Worm (Caenorhabditis elegans): ENCODE results near the gene R07B1.5.
A peak's percentile ranks its signal among the peaks of the same experiment; 100 is the strongest.

Gene R07B1.5

DNA sequence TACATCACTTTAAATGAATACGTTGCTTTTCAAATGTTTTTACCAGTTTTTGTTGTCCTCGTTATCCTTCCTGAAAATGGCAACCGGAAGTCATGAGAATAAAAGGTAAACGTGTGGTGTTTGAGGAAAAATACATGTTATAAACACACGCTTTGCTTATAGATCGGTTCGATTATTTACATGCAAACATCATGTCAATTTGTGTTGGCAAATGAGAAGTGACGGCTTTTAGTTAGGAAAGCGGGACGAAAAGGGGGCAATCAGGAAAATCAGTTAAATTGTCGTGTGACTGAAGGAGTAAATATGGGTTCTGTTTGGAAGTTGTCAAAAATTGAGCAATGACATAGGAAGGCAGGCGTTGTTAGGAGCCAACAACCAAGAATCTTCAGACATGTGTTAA, 32.2 kb upstream of the R07B1.5 start, which contains the start of gene rrc-1:
rrc-1 (minus strand) TSS at position 74 of the 400 bp plus-strand sequence.
- TF ChIP-seq hlh-11 (tag; optimal IDR thresholded peaks at IDR 0.05), result no peak
- TF ChIP-seq ceh-20 (GFP tag; IDR thresholded peaks at IDR 0.05), result 0 out of 2 replicates have a peak, but pooled peaks have one; percentile 16
- TF ChIP-seq aha-1 (tag), result peak; percentile 94
- no peak for TF ChIP-seq php-3 (GFP tag; IDR thresholded peaks at IDR 0.05)
- TF ChIP-seq lin-1 (GFP tag; IDR thresholded peaks at IDR 0.05), result no peak
- TF ChIP-seq nhr-237 (tag; optimal IDR thresholded peaks at IDR 0.05), result no peak
- TF ChIP-seq tra-1 (GFP tag; IDR thresholded peaks at IDR 0.05), result no peak
- TF ChIP-seq lin-13 (GFP tag; optimal IDR thresholded peaks at IDR 0.05), result no peak
- TF ChIP-seq F49E8.2 (tag; optimal IDR thresholded peaks at IDR 0.05; ENCODE audit: borderline replicate concordance), result no peak
- TF ChIP-seq unc-62 (GFP tag; optimal IDR thresholded peaks at IDR 0.05 in 1 of 2), result peak in 1 of 2 experiments; percentile 70
- TF ChIP-seq unc-62 (tag; optimal IDR thresholded peaks at IDR 0.05), result no peak
- TF ChIP-seq nhr-25 (tag; optimal IDR thresholded peaks at IDR 0.05; ENCODE audit: borderline replicate concordance, insufficient read depth), result no peak
- TF ChIP-seq F26F4.8 (GFP tag; conservative IDR thresholded peaks at IDR 0.05), result no peak

DNA sequence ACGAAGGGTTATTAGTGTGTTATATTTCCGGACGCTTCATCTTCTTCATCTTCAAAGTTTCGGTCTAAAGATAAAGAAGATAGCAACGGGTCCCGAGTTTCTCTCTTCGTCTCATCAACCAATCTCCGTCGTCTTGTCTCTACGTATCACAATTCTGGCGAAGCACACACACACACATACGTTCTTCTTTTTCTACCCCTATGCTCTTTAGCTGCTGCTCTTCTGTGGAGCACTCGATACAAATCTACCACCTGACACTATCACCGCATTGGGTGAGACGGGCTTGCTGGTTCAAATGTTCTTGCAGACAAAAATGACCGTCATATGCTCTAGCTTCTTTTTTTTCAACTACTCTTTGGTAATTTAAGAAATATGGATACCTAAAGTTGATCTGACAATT, 31.0 kb upstream of the R07B1.5 start:
- TF ChIP-seq spr-3 (GFP tag; optimal IDR thresholded peaks at IDR 0.05) (no peak), hlh-30 (tag; optimal IDR thresholded peaks at IDR 0.05; ENCODE audit: insufficient read depth) (peak; percentile 20), fos-1 (tag; optimal IDR thresholded peaks at IDR 0.05) (no peak), egl-27 (tag; optimal IDR thresholded peaks at IDR 0.05) (no peak), lin-15B (tag; optimal IDR thresholded peaks at IDR 0.05) (no peak), ama-1 (optimal IDR thresholded peaks at IDR 0.05) (no peak), ctbp-1 (GFP tag; IDR thresholded peaks at IDR 0.05) (no peak; the same call in 1 of the 2 replicates), lin-13 (GFP tag; optimal IDR thresholded peaks at IDR 0.05) (no peak), mdt-29 (GFP tag; IDR thresholded peaks at IDR 0.05) (no peak), nhr-11 (tag; optimal IDR thresholded peaks at IDR 0.05) (peak; percentile 28), daf-8 (GFP tag; IDR thresholded peaks at IDR 0.05) (no peak), mxl-2 (GFP tag; conservative IDR thresholded peaks at IDR 0.05) (no peak), hlh-11 (tag; optimal IDR thresholded peaks at IDR 0.05) (peak; percentile 41), aha-1 (tag) (peak; percentile 14)

DNA sequence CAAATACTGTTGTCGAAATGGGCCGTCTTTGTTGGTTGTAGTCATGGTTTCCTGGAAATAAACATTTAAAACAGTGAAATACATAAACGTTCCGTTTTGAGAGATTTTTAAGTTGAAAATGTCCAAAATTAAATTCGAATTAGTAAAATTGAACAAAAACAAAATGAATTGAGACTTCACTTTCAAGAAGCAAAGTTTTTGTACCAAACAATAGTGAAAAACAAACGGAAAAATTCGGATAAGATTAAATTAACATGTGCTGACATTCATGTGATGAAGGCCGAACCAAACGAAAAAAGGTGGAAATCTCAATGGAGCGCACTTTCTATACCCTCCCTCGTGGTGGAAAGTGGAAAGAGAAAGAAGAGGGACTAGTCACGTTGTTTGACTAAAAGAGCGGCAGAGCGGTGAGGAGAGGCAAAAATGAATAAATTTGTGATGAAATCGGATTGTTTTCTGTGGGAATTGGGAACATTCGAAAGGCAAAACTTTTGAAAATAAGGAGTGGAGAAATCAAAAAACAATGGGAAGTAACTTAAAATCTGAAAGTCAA, 25.3 kb upstream of the R07B1.5 start, which contains the start of gene ipla-2:
ipla-2 (minus strand) TSS at position 51 of the 553 bp plus-strand sequence.
- TF ChIP-seq tra-1 (GFP tag; IDR thresholded peaks at IDR 0.05) (no peak; the same call in 1 of the 2 replicates), skn-1 (tag; optimal IDR thresholded peaks at IDR 0.05) (no peak), ZK546.5 (tag; optimal IDR thresholded peaks at IDR 0.05) (no peak), lin-15B (tag; optimal IDR thresholded peaks at IDR 0.05) (no peak), ces-1 (GFP tag; optimal IDR thresholded peaks at IDR 0.05) (peak; percentile 43), dmd-6 (GFP tag; IDR thresholded peaks at IDR 0.05) (peak; percentile 57), aha-1 (tag) (peak; percentile 97), madf-9 (GFP tag; conservative IDR thresholded peaks at IDR 0.05) (0 out of 2 replicates have a peak, but pooled peaks have one; percentile 38), daf-12 (tag; optimal IDR thresholded peaks at IDR 0.05) (no peak), nhr-28 (tag; optimal IDR thresholded peaks at IDR 0.05) (peak; percentile 46), ZK337.2 (GFP tag; IDR thresholded peaks at IDR 0.05) (no peak), F44E2.7 (GFP tag; IDR thresholded peaks at IDR 0.05) (no peak), rbr-2 (tag; optimal IDR thresholded peaks at IDR 0.05) (peak; percentile 48), ceh-82 (tag; optimal IDR thresholded peaks at IDR 0.05) (no peak), nhr-11 (tag; optimal IDR thresholded peaks at IDR 0.05) (peak; percentile 83), Y48G9A.11 (GFP tag; IDR thresholded peaks at IDR 0.05) (no peak), hlh-11 (tag; optimal IDR thresholded peaks at IDR 0.05) (peak; percentile 82), fos-1 (tag; optimal IDR thresholded peaks at IDR 0.05) (no peak), mxl-2 (GFP tag; conservative IDR thresholded peaks at IDR 0.05) (no peak), nhr-6 (tag; optimal IDR thresholded peaks at IDR 0.05) (peak; percentile 67), mdt-29 (GFP tag; IDR thresholded peaks at IDR 0.05) (no peak), T20F7.1 (GFP tag; optimal IDR thresholded peaks at IDR 0.05) (peak; percentile 17), nhr-42 (GFP tag; IDR thresholded peaks at IDR 0.05) (no peak), unc-130 (GFP tag; optimal IDR thresholded peaks at IDR 0.05) (no peak), duxl-1 (tag; optimal IDR thresholded peaks at IDR 0.05; ENCODE audit: poor library complexity) (no peak), dve-1 (tag; optimal IDR thresholded peaks at IDR 0.05; ENCODE audit: insufficient read depth) (peak; percentile 72), hlh-30 (tag; optimal IDR thresholded peaks at IDR 0.05; ENCODE audit: insufficient read depth) (peak; percentile 100), pha-4 (GFP tag; IDR thresholded peaks at IDR 0.05) (no peak), pha-4 (tag; optimal IDR thresholded peaks at IDR 0.05) (peak; percentile 64), mes-2 (tag; optimal IDR thresholded peaks at IDR 0.05; ENCODE audit: poor library complexity, severe bottlenecking) (peak; percentile 75), nhr-25 (tag; optimal IDR thresholded peaks at IDR 0.05; ENCODE audit: borderline replicate concordance, insufficient read depth) (no peak), snpc-1.2 (GFP tag; IDR thresholded peaks at IDR 0.05) (no peak)
